Fruit fly (Drosophila melanogaster): ENCODE measurements around the gene CG5194.

Gene CG5194

dm6 chr3L:9057429-9058088 is 47.9 kb upstream of the CG5194 start (continued):
- TF ChIP-seq CG10274 (GFP tag; optimal IDR thresholded peaks at IDR 0.05): peak; percentile 62
- TF ChIP-seq Lhr (GFP tag; optimal IDR thresholded peaks at IDR 0.05): peak; percentile 59
- no peak for TF ChIP-seq p53 (GFP tag; optimal IDR thresholded peaks at IDR 0.05)
- TF ChIP-seq chn (GFP tag; optimal IDR thresholded peaks at IDR 0.05): peak; percentile 69
- no peak for TF ChIP-seq pzg (GFP tag; optimal IDR thresholded peaks at IDR 0.05)
- no peak for TF ChIP-seq CG7271 (tag; optimal IDR thresholded peaks at IDR 0.05)
- TF ChIP-seq CG12219 (GFP tag; optimal IDR thresholded peaks at IDR 0.05): peak; percentile 74
- TF ChIP-seq chm (GFP tag; IDR thresholded peaks at IDR 0.05): peak; percentile 65; the same call in 1 of the 2 replicates
- peak; percentile 78 for TF ChIP-seq Deaf1 (tag; optimal IDR thresholded peaks at IDR 0.05)
- peak; percentile 88 for TF ChIP-seq CG1602 (GFP tag; optimal IDR thresholded peaks at IDR 0.05)
- TF ChIP-seq ftz-f1 (GFP tag; optimal IDR thresholded peaks at IDR 0.05): peak; percentile 16
- TF ChIP-seq crp (GFP tag; optimal IDR thresholded peaks at IDR 0.05): peak in 1 of 2 experiments; percentile 42
- peak; percentile 84 for TF ChIP-seq Awh (GFP tag; IDR thresholded peaks at IDR 0.05)
- peak; percentile 54 for TF ChIP-seq dati (GFP tag; IDR thresholded peaks at IDR 0.05)
- no peak for TF ChIP-seq ERR (GFP tag; optimal IDR thresholded peaks at IDR 0.05)
- peak; percentile 80 for TF ChIP-seq oc (tag; optimal IDR thresholded peaks at IDR 0.05)
- peak; percentile 55; the same call in 1 of the 2 replicates for TF ChIP-seq CG11696 (GFP tag; IDR thresholded peaks at IDR 0.05)
- TF ChIP-seq wor (GFP tag; IDR thresholded peaks at IDR 0.05): peak; percentile 93
- peak; percentile 90 for TF ChIP-seq CG9437 (GFP tag; optimal IDR thresholded peaks at IDR 0.05)
- TF ChIP-seq Doc3 (GFP tag; IDR thresholded peaks at IDR 0.05; ENCODE audit: partially characterized antibody): no peak
- TF ChIP-seq Meics (GFP tag; optimal IDR thresholded peaks at IDR 0.05): peak; percentile 93
- peak; percentile 67 for TF ChIP-seq Spps (tag; optimal IDR thresholded peaks at IDR 0.05)
- peak; percentile 95 for TF ChIP-seq vvl (GFP tag; IDR thresholded peaks at IDR 0.05)
- peak; percentile 91 for TF ChIP-seq scrt (GFP tag; optimal IDR thresholded peaks at IDR 0.05)
- TF ChIP-seq shn (GFP tag; optimal IDR thresholded peaks at IDR 0.05): no peak
- TF ChIP-seq cwo (GFP tag; optimal IDR thresholded peaks at IDR 0.05): peak; percentile 90
- TF ChIP-seq dan (GFP tag; IDR thresholded peaks at IDR 0.05): no peak
- peak; percentile 95 for TF ChIP-seq gem (tag; optimal IDR thresholded peaks at IDR 0.05)
- TF ChIP-seq CG2712 (tag; optimal IDR thresholded peaks at IDR 0.05): peak; percentile 94
- TF ChIP-seq tna (GFP tag; IDR thresholded peaks at IDR 0.05; ENCODE audit: partially characterized antibody): no peak
- peak; percentile 77; the same call in 1 of the 2 replicates for TF ChIP-seq NFAT (GFP tag; IDR thresholded peaks at IDR 0.05)
- TF ChIP-seq CG7928 (GFP tag; optimal IDR thresholded peaks at IDR 0.05): peak; percentile 58
- TF ChIP-seq phol (tag; optimal IDR thresholded peaks at IDR 0.05): peak; percentile 91
- no peak for TF ChIP-seq CG9797 (GFP tag; optimal IDR thresholded peaks at IDR 0.05)
- TF ChIP-seq CG15269 (tag; optimal IDR thresholded peaks at IDR 0.05): peak; percentile 90
- no peak for TF ChIP-seq Dp (GFP tag; optimal IDR thresholded peaks at IDR 0.05)
- peak; percentile 84 for TF ChIP-seq H15 (GFP tag; IDR thresholded peaks at IDR 0.05)
- peak; percentile 11 for TF ChIP-seq pros (GFP tag; optimal IDR thresholded peaks at IDR 0.05)
- peak; percentile 86 for TF ChIP-seq CG14710 (tag; optimal IDR thresholded peaks at IDR 0.05)
- TF ChIP-seq CG17802 (tag; optimal IDR thresholded peaks at IDR 0.05): peak; percentile 61
- peak; percentile 75; the same call in 1 of the 3 replicates for TF ChIP-seq CG6175 (GFP tag; IDR thresholded peaks at IDR 0.05)
- TF ChIP-seq seq (GFP tag; IDR thresholded peaks at IDR 0.05): peak; percentile 88
- TF ChIP-seq ase (GFP tag; IDR thresholded peaks at IDR 0.05): peak; percentile 76; the same call in 1 of the 3 replicates
- peak; percentile 75 for TF ChIP-seq CG4707 (GFP tag; optimal IDR thresholded peaks at IDR 0.05)
- TF ChIP-seq Dip3 (GFP tag; optimal IDR thresholded peaks at IDR 0.05): peak; percentile 68
- TF ChIP-seq CG12659 (GFP tag; optimal IDR thresholded peaks at IDR 0.05): peak; percentile 93
- peak; percentile 83 for TF ChIP-seq Nf-YC (tag; optimal IDR thresholded peaks at IDR 0.05)
- peak; percentile 23 for TF ChIP-seq kni (GFP tag; optimal IDR thresholded peaks at IDR 0.05)
- TF ChIP-seq CG30431 (GFP tag; optimal IDR thresholded peaks at IDR 0.05): peak; percentile 69

Measured in whole organism, embryonic.